Worm (Caenorhabditis elegans) whole organism, young adult: ENCODE results near the gene pcrg-1.

Experiments
- B0035.1 ChIP-seq: sonication (generic microtip); optimal IDR thresholded peaks from 2 replicates; lab custom pipeline; 2016; ENCODE audit warnings: missing genetic modification characterization, mild to moderate bottlenecking, missing compliant biosample characterization, missing genotype, missing genetic modification reagents
- B0261.1 ChIP-seq: sonication (generic microtip); optimal IDR thresholded peaks from 2 replicates; lab custom pipeline; 2016; ENCODE audit warnings: mild to moderate bottlenecking, missing genetic modification characterization, moderate library complexity, missing compliant biosample characterization
- D2030.7 ChIP-seq: fragments of 200-800 bp; sonication (Bioruptor generic); IDR thresholded peaks from 2 replicates; pipeline ENCODE4 v1.3.6; 2022; ENCODE audit warnings: missing genetic modification reagents, missing genetic modification characterization, missing compliant biosample characterization
- F22D6.2 ChIP-seq: sonication (generic microtip); optimal IDR thresholded peaks from 2 replicates; lab custom pipeline; 2016; ENCODE audit warnings: mild to moderate bottlenecking, missing genetic modification characterization, missing compliant biosample characterization
- F23B12.7 ChIP-seq: sonication (generic microtip); optimal IDR thresholded peaks from 2 replicates; lab custom pipeline; 2017; ENCODE audit warnings: missing genetic modification characterization, mild to moderate bottlenecking, missing compliant biosample characterization, antibody characterized with exemption, moderate library complexity; ENCODE audit not compliant: insufficient read depth
- F33H1.4 ChIP-seq: fragments of 200-800 bp; sonication (Bioruptor generic); IDR thresholded peaks from 2 replicates; pipeline ENCODE4 v1.3.6; 2022; ENCODE audit warnings: missing genetic modification reagents, missing genetic modification characterization, missing compliant biosample characterization
- F39B2.1 ChIP-seq: fragments of 200-800 bp; sonication (Bioruptor generic); IDR thresholded peaks from 2 replicates; pipeline ENCODE4 v1.3.6; 2022; ENCODE audit warnings: missing genetic modification reagents, missing genetic modification characterization, missing compliant biosample characterization
- aptf-2 ChIP-seq: fragments of 200-800 bp; sonication (Bioruptor generic); conservative IDR thresholded peaks from 2 replicates; pipeline ENCODE4 v1.3.6; 2022; ENCODE audit warnings: missing genetic modification reagents, missing genetic modification characterization, missing compliant biosample characterization
- aptf-3 ChIP-seq: fragments of 200-800 bp; sonication (Bioruptor generic); IDR thresholded peaks from 2 replicates; pipeline ENCODE4 v1.3.6; 2022; ENCODE audit warnings: missing genetic modification characterization, missing compliant biosample characterization
- attf-3 ChIP-seq: fragments of 200-800 bp; sonication (Bioruptor generic); conservative IDR thresholded peaks from 2 replicates; pipeline ENCODE4 v1.3.6; 2022; ENCODE audit warnings: missing genetic modification reagents, missing genetic modification characterization, missing compliant biosample characterization
- attf-5 ChIP-seq: fragments of 200-800 bp; sonication (Bioruptor generic); optimal IDR thresholded peaks from 2 replicates; lab custom pipeline; 2018; ENCODE audit warnings: mild to moderate bottlenecking, missing genetic modification characterization, missing compliant biosample characterization
- bed-1 ChIP-seq: fragments of 200-800 bp; sonication (Bioruptor generic); IDR thresholded peaks from 2 replicates; pipeline ENCODE4 v1.3.6; 2022; ENCODE audit warnings: missing genetic modification reagents, missing genetic modification characterization, missing compliant biosample characterization
- bed-2 ChIP-seq: fragments of 200-800 bp; sonication (Bioruptor generic); IDR thresholded peaks from 2 replicates; pipeline ENCODE4 v1.3.6; 2022; ENCODE audit warnings: missing genetic modification reagents, missing genetic modification characterization, missing compliant biosample characterization
- cebp-1 ChIP-seq, 2 experiments: fragments of 200-800 bp in 1 of 2; sonication (Bioruptor generic) in 1 of 2; sonication (generic microtip) in 1 of 2; IDR thresholded peaks in 1 of 2; optimal IDR thresholded peaks in 1 of 2; 2 replicates each; pipeline versions ENCODE4 v1.3.6 to Lab custom; 2017 to 2022; ENCODE audit warnings: missing compliant biosample characterization in 2 of 2, missing genetic modification characterization in 2 of 2, mild to moderate bottlenecking in 1 of 2, missing genetic modification reagents in 1 of 2, moderate library complexity in 1 of 2
- ceh-100 ChIP-seq: fragments of 200-800 bp; sonication (Bioruptor generic); IDR thresholded peaks from 2 replicates; pipeline ENCODE4 v1.3.6; 2022; ENCODE audit warnings: missing genetic modification reagents, missing genetic modification characterization, missing compliant biosample characterization
- ceh-27 ChIP-seq: fragments of 200-800 bp; sonication (Bioruptor generic); optimal IDR thresholded peaks from 2 replicates; lab custom pipeline; 2018; ENCODE audit warnings: mild to moderate bottlenecking, missing genetic modification characterization, moderate library complexity, missing compliant biosample characterization
- ceh-40 ChIP-seq: fragments of 200-800 bp; sonication (Bioruptor generic); IDR thresholded peaks from 2 replicates; pipeline ENCODE4 v1.3.6; 2022; ENCODE audit warnings: missing genetic modification characterization, missing compliant biosample characterization
- dox-1 ChIP-seq: fragments of 200-800 bp; sonication (Bioruptor generic); IDR thresholded peaks from 2 replicates; pipeline ENCODE4 v1.3.6; 2022; ENCODE audit warnings: missing genetic modification reagents, missing genetic modification characterization, missing compliant biosample characterization
- dpff-1 ChIP-seq: sonication (generic microtip); optimal IDR thresholded peaks from 2 replicates; lab custom pipeline; 2017; ENCODE audit warnings: mild to moderate bottlenecking, missing genetic modification characterization, missing compliant biosample characterization
- egl-18 ChIP-seq: fragments of 200-800 bp; sonication (Bioruptor generic); IDR thresholded peaks from 2 replicates; pipeline ENCODE4 v1.3.6; 2022; ENCODE audit warnings: missing genetic modification reagents, missing genetic modification characterization, missing compliant biosample characterization
- ekl-4 ChIP-seq: fragments of 200-800 bp; sonication (Bioruptor generic); IDR thresholded peaks from 2 replicates; pipeline ENCODE4 v1.3.6; 2022; ENCODE audit warnings: missing genetic modification reagents, missing genetic modification characterization, missing compliant biosample characterization
- gei-17 ChIP-seq: fragments of 200-800 bp; sonication (Bioruptor generic); optimal IDR thresholded peaks from 2 replicates; lab custom pipeline; 2018; ENCODE audit warnings: mild to moderate bottlenecking, missing genetic modification characterization, missing compliant biosample characterization
- hrde-1 ChIP-seq: sonication (generic microtip); optimal IDR thresholded peaks from 2 replicates; lab custom pipeline; 2016; ENCODE audit warnings: missing genetic modification characterization, mild to moderate bottlenecking, missing compliant biosample characterization, moderate library complexity, missing genotype, missing genetic modification reagents, borderline replicate concordance
- hsf-1 ChIP-seq: fragments of 200-800 bp; sonication (Bioruptor generic); IDR thresholded peaks from 2 replicates; pipeline ENCODE4 v1.3.6; 2022; ENCODE audit warnings: missing genetic modification reagents, missing genetic modification characterization, missing compliant biosample characterization
- lin-26 ChIP-seq: fragments of 200-800 bp; sonication (Bioruptor generic); IDR thresholded peaks from 2 replicates; pipeline ENCODE4 v1.3.6; 2022; ENCODE audit warnings: missing genetic modification reagents, missing genetic modification characterization, missing compliant biosample characterization
- madf-3 ChIP-seq: fragments of 200-800 bp; sonication (Bioruptor generic); IDR thresholded peaks from 2 replicates; pipeline ENCODE4 v1.3.6; 2022; ENCODE audit warnings: missing genetic modification reagents, missing genetic modification characterization, missing compliant biosample characterization
- mcd-1 ChIP-seq: fragments of 200-800 bp; sonication (Bioruptor generic); IDR thresholded peaks from 2 replicates; pipeline ENCODE4 v1.3.6; 2022; ENCODE audit warnings: missing genetic modification reagents, missing genetic modification characterization, missing compliant biosample characterization
- mes-4 ChIP-seq: sonication (generic microtip); optimal IDR thresholded peaks from 2 replicates; lab custom pipeline; 2016; ENCODE audit warnings: missing genotype, missing genetic modification characterization, missing compliant biosample characterization
- mxl-1 ChIP-seq: sonication (generic microtip); optimal IDR thresholded peaks from 2 replicates; lab custom pipeline; 2016; ENCODE audit warnings: missing genetic modification characterization, missing compliant biosample characterization
- nfya-2 ChIP-seq: fragments of 200-800 bp; sonication (Bioruptor generic); IDR thresholded peaks from 2 replicates; pipeline ENCODE4 v1.3.6; 2022; ENCODE audit warnings: missing genetic modification reagents, missing genetic modification characterization, missing compliant biosample characterization
- pbrm-1 ChIP-seq: fragments of 200-800 bp; sonication (Bioruptor generic); IDR thresholded peaks from 2 replicates; pipeline ENCODE4 v1.3.6; 2022; ENCODE audit warnings: missing genetic modification reagents, missing genetic modification characterization, missing compliant biosample characterization
- rec-8 ChIP-seq, 2 experiments: sonication (generic microtip); optimal IDR thresholded peaks; 2 replicates each; lab custom pipeline; 2016; ENCODE audit warnings: mild to moderate bottlenecking in 2 of 2, missing genetic modification characterization in 2 of 2, missing genetic modification reagents in 2 of 2, missing genotype in 2 of 2, missing biosample characterization in 1 of 2, missing compliant biosample characterization in 1 of 2, moderate library complexity in 1 of 2
- rpc-1 ChIP-seq, 2 experiments: fragments of 150-350 bp in 1 of 2; sonication (generic microtip) in 1 of 2; optimal IDR thresholded peaks; 2 replicates each; lab custom pipeline; 2014 to 2018; ENCODE audit warnings: missing biosample characterization in 1 of 2, missing genetic modification characterization in 1 of 2, missing genetic modification reagents in 1 of 2, missing genotype in 1 of 2
- sdz-38 ChIP-seq: sonication (generic microtip); optimal IDR thresholded peaks from 2 replicates; lab custom pipeline; 2016; ENCODE audit warnings: missing genotype, missing genetic modification characterization, missing compliant biosample characterization
- snpc-1.1 ChIP-seq: sonication (generic microtip); optimal IDR thresholded peaks from 2 replicates; lab custom pipeline; 2017; ENCODE audit warnings: missing genetic modification characterization, mild to moderate bottlenecking, missing compliant biosample characterization, antibody characterized with exemption, moderate library complexity, missing genotype, missing genetic modification reagents; ENCODE audit not compliant: insufficient read depth
- snpc-3.4 ChIP-seq: sonication (generic microtip); optimal IDR thresholded peaks from 2 replicates; lab custom pipeline; 2017; ENCODE audit warnings: missing genetic modification characterization, mild to moderate bottlenecking, missing compliant biosample characterization, antibody characterized with exemption, moderate library complexity, missing genotype, missing genetic modification reagents
- snpc-4 ChIP-seq, 5 experiments: fragments of 150-350 bp in 1 of 5; sonication (generic microtip) in 4 of 5; optimal IDR thresholded peaks; 2 replicates each; lab custom pipeline; 2014 to 2018; ENCODE audit warnings: missing genetic modification characterization in 5 of 5, missing biosample characterization in 3 of 5, antibody characterized with exemption in 2 of 5, mild to moderate bottlenecking in 2 of 5, missing compliant biosample characterization in 2 of 5, missing genotype in 2 of 5, moderate library complexity in 2 of 5, missing genetic modification reagents in 1 of 5
- somi-1 ChIP-seq: fragments of 200-800 bp; sonication (Bioruptor generic); optimal IDR thresholded peaks from 2 replicates; lab custom pipeline; 2018; ENCODE audit warnings: mild to moderate bottlenecking, missing genetic modification characterization, missing compliant biosample characterization
- tbp1 ChIP-seq: fragments of 200-800 bp; sonication (Bioruptor generic); optimal IDR thresholded peaks from 2 replicates; lab custom pipeline; 2018; ENCODE audit warnings: mild to moderate bottlenecking, missing genetic modification characterization, missing compliant biosample characterization
- tbx-9 ChIP-seq: sonication (generic microtip); optimal IDR thresholded peaks from 2 replicates; lab custom pipeline; 2016; ENCODE audit warnings: borderline replicate concordance, missing genetic modification characterization, inconsistent platforms, missing compliant biosample characterization
- ztf-25 ChIP-seq: fragments of 200-800 bp; sonication (Bioruptor generic); IDR thresholded peaks from 2 replicates; pipeline ENCODE4 v1.3.6; 2022; ENCODE audit warnings: missing genetic modification reagents, missing genetic modification characterization, missing compliant biosample characterization
- ztf-28 ChIP-seq: fragments of 200-800 bp; sonication (Bioruptor generic); IDR thresholded peaks from 2 replicates; pipeline ENCODE4 v1.3.6; 2022; ENCODE audit warnings: missing genetic modification reagents, missing genetic modification characterization, missing compliant biosample characterization

Gene pcrg-1

ce11 chrII:7171305-7171998, 28.9 kb upstream of the pcrg-1 start, which contains the start of gene dyf-13:
Gene dyf-13 (minus strand): TSS chrII:7171355.
- TF ChIP-seq snpc-3.4: peak; percentile 45
- no peak for TF ChIP-seq somi-1
- no peak for TF ChIP-seq mxl-1 (tag; lab: Kevin White, UChicago)
- peak; percentile 86 for TF ChIP-seq snpc-1.1
- peak; percentile 70 for TF ChIP-seq snpc-4 (GFP tag; optimal IDR thresholded peaks at IDR 0.05; lab: Kevin White, UChicago)
- TF ChIP-seq snpc-4 (tag; optimal IDR thresholded peaks at IDR 0.05; lab: Kevin White, UChicago): peak in 3 of 4 experiments; percentile 82 to 86 (median 84)
- TF ChIP-seq tbp1: peak; percentile 29
- 0 out of 2 replicates have a peak, but pooled peaks have one; percentile 41 for TF ChIP-seq egl-18 (GFP tag; lab: Robert Waterston, UW)
- TF ChIP-seq aptf-2 (GFP tag; lab: Robert Waterston, UW): 0 out of 2 replicates have a peak, but pooled peaks have one; percentile 60
- no peak for TF ChIP-seq pbrm-1
- 0 out of 2 replicates have a peak, but pooled peaks have one; percentile 30 for TF ChIP-seq ztf-25 (GFP tag; lab: Robert Waterston, UW)
- TF ChIP-seq cebp-1 (GFP tag; IDR thresholded peaks at IDR 0.05; lab: Robert Waterston, UW): no peak
- TF ChIP-seq cebp-1 (tag; optimal IDR thresholded peaks at IDR 0.05; lab: Kevin White, UChicago): no peak
- no peak for TF ChIP-seq F22D6.2

ce11 chrII:7174843-7175242, 25.5 kb upstream of the pcrg-1 start, which contains the start of gene glc-4:
Gene glc-4 (minus strand): TSS chrII:7174943.
- no peak for TF ChIP-seq rec-8 (tag; optimal IDR thresholded peaks at IDR 0.05; lab: Kevin White, UChicago)
- no peak for TF ChIP-seq lin-26 (GFP tag; lab: Robert Waterston, UW)
- TF ChIP-seq attf-3: no peak
- TF ChIP-seq sdz-38 (tag; lab: Kevin White, UChicago): no peak
- TF ChIP-seq F23B12.7 (tag; lab: Kevin White, UChicago): no peak
- no peak for TF ChIP-seq dpff-1 (tag; lab: Kevin White, UChicago)
- no peak for TF ChIP-seq mes-4
- TF ChIP-seq dox-1 (GFP tag; lab: Robert Waterston, UW): no peak
- no peak for TF ChIP-seq gei-17 (GFP tag; lab: Kevin White, UChicago)
- TF ChIP-seq mcd-1: no peak
- TF ChIP-seq ztf-28 (GFP tag; lab: Robert Waterston, UW): no peak
- TF ChIP-seq ekl-4: no peak
- TF ChIP-seq hsf-1 (GFP tag; lab: Robert Waterston, UW): no peak
- TF ChIP-seq snpc-1.1: no peak
- no peak for TF ChIP-seq F39B2.1 (GFP tag; lab: Robert Waterston, UW)
- TF ChIP-seq ceh-100 (GFP tag; lab: Robert Waterston, UW): no peak
- no peak for TF ChIP-seq aptf-3 (GFP tag; lab: Robert Waterston, UW)
- TF ChIP-seq, all 124 proteins: peak for 0

DNA sequence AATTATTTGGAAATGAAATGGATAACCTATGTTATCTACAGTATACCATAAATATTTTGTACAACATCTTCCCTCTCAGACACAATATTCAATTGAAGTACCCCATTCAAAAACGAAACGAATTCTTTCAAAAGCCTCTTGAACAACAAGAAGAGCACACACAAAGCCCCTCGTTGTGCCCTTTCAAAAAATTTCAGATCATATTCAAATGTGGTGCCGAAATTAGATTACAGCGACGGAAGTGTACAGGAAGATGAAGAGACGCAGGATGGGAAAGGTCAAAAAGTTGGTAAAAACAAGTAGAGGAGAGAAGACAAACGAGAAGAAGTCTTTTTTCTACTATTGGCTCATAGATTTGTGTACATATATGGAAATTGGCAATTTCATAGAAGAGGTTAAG, 24.2 kb upstream of the pcrg-1 start:
- TF ChIP-seq ceh-27: peak; percentile 18
- no peak for TF ChIP-seq bed-2 (GFP tag; lab: Robert Waterston, UW)
- TF ChIP-seq, all 124 proteins: peak for 1

DNA sequence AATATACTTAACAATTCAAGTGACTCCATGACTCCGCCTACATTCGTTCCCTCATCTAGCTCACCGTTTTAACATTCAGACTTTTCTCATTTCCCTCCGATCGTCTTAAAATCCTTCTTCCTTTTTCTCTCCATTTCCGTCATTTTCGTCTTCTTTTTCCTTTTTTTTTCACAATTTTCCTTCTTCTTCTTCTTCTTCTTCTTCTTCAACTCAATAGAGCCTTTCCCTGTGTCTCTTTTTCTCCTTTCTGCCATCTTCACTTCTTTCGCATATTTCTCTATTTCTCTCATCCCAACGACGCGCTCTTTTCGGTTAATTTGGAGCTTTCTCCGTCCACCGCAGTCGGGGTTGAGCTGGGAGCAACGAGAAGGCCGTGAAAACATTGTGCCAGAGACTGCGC, 17.7 kb upstream of the pcrg-1 start:
- TF ChIP-seq F33H1.4 (GFP tag; lab: Robert Waterston, UW): no peak
- no peak for TF ChIP-seq lin-26 (GFP tag; lab: Robert Waterston, UW)
- no peak for TF ChIP-seq hrde-1 (tag; lab: Kevin White, UChicago)
- TF ChIP-seq attf-5: no peak
- TF ChIP-seq ceh-40 (GFP tag; lab: Robert Waterston, UW): no peak
- no peak for TF ChIP-seq pbrm-1
- no peak for TF ChIP-seq nfya-2
- TF ChIP-seq rpc-1 (optimal IDR thresholded peaks at IDR 0.05; lab: Kevin White, UChicago): no peak
- TF ChIP-seq rpc-1 (tag; optimal IDR thresholded peaks at IDR 0.05; lab: Kevin White, UChicago): no peak
- no peak for TF ChIP-seq D2030.7
- TF ChIP-seq B0035.1 (tag; lab: Kevin White, UChicago): no peak
- no peak for TF ChIP-seq madf-3 (GFP tag; lab: Robert Waterston, UW)
- no peak for TF ChIP-seq hsf-1 (GFP tag; lab: Robert Waterston, UW)
- no peak for TF ChIP-seq tbx-9 (tag; lab: Kevin White, UChicago)
- no peak for TF ChIP-seq bed-1 (GFP tag; lab: Robert Waterston, UW)
- TF ChIP-seq B0261.1 (tag; lab: Kevin White, UChicago): no peak
